Fruit fly (Drosophila melanogaster): ENCODE data around the gene Unc-115a.

Gene Unc-115a

DNA sequence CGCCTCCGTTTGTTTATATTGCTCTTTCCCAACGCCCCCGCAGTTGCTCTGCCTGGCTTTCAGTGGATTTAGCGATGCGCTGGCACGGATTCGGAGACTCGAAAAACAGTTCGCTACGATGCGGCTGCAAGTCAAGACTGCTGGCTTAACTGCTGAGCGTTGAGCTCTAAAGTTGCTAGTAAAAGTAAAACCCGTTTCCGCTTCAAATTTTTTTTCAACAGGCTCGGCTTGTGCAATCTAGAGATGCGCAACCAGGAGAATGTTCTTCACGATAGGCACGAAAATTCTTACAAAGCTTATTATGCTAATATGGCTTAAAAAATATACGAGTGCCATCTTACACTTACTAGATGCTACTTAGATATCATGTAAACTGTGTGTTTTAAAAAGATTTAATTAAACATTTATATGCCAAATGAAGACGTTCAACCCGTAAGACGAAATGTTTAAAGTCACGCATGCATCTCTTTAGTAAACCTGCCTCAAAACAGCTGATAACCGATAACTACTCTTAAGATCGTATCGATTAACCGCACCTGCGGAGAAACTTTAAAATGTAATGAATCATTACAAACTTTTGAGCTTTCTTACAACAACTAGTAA is 42.2 kb upstream of the Unc-115a start, which contains the start of gene CG12948 (continued):
- TF ChIP-seq Blimp-1 (GFP tag; optimal IDR thresholded peaks at IDR 0.05) (peak; percentile 45), net (GFP tag; optimal IDR thresholded peaks at IDR 0.05) (no peak)

DNA sequence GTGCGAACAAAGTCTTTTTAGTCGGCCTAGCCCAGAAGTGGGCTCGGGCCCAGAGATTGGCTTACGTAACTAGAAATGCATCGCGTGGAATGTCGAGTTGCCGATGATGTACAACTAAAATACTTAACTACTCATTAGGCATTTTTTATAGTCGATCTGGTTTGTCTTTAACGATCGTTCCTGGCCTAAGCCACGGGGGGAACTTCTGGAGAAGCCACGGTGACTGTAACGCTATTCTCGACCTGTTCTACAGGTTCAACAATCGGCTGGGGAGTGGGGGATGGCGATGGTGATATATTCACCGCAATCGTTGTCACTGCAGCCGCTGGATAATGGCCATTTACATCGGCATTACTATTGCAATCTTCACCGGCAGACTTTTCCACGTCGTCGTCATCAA is 41.0 kb upstream of the Unc-115a start, which contains the start of gene CG34409:
Gene CG34409 (minus strand): TSS at position 101 of the 400 bp plus-strand sequence.
- TF ChIP-seq Sox14 (GFP tag; optimal IDR thresholded peaks at IDR 0.05) (no peak), CG1621 (tag; optimal IDR thresholded peaks at IDR 0.05) (no peak), Eip78C (GFP tag) (peak; percentile 19), pdm3 (GFP tag; optimal IDR thresholded peaks at IDR 0.05) (no peak)

DNA sequence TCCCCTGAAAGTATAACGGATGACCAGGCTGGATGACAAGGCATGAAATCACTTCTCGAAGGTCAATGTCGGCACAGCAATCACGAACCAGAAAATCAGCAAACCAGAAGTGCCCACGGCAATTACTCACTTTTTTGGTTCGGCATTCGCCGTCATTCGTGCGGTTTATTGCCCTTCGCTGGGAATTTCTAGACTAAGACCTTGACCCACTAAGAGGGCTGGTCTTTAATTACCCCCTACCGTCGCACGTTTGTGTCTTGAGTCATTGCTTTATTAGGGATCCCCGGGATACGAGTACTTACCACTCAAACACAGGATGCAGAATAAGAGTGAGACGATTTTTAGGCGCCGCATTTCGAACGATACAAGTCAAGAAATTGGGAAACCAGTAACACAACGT is 40.2 kb upstream of the Unc-115a start:
- no peak for TF ChIP-seq fd59A (GFP tag; optimal IDR thresholded peaks at IDR 0.05)
- no peak for TF ChIP-seq Hr39 (GFP tag; optimal IDR thresholded peaks at IDR 0.05)
- no peak for TF ChIP-seq lz (GFP tag; optimal IDR thresholded peaks at IDR 0.05)
- TF ChIP-seq CG3032 (tag; optimal IDR thresholded peaks at IDR 0.05): no peak
- no peak for TF ChIP-seq spab (GFP tag; optimal IDR thresholded peaks at IDR 0.05)
- no peak for TF ChIP-seq CG6276 (GFP tag; optimal IDR thresholded peaks at IDR 0.05)
- TF ChIP-seq CG4318 (GFP tag; optimal IDR thresholded peaks at IDR 0.05): no peak
- TF ChIP-seq achi (GFP tag; optimal IDR thresholded peaks at IDR 0.05): no peak
- TF ChIP-seq Sox15 (GFP tag; optimal IDR thresholded peaks at IDR 0.05): no peak
- TF ChIP-seq CG8632 (GFP tag; optimal IDR thresholded peaks at IDR 0.05): no peak
- no peak for TF ChIP-seq CG6163 (GFP tag; IDR thresholded peaks at IDR 0.05)
- no peak for TF ChIP-seq Blimp-1 (GFP tag; optimal IDR thresholded peaks at IDR 0.05)
- TF ChIP-seq Lpt (GFP tag; optimal IDR thresholded peaks at IDR 0.05): no peak

DNA sequence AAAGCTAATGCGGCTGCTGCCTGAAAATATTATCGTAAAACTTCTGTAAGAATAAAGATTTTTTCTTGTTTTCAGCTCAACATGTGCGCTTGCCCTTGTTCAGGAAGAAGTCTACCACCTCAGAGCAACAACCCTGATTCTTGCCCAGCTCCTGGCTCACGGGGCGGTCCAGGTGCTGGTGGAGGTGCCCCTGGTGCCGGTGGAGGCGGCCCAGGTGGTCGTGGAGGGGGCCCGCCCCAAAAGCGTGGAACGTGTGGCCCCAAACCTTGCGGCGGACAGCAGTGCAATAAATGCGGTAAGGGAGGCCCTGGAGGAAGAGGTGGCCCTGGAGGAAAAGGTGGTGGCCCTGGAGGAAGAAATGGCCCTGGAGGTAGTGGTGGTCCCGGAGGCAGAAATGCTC is 38.8 kb upstream of the Unc-115a start:
- no peak for TF ChIP-seq acj6 (GFP tag; optimal IDR thresholded peaks at IDR 0.05)
- TF ChIP-seq Smox (GFP tag; optimal IDR thresholded peaks at IDR 0.05): no peak

DNA sequence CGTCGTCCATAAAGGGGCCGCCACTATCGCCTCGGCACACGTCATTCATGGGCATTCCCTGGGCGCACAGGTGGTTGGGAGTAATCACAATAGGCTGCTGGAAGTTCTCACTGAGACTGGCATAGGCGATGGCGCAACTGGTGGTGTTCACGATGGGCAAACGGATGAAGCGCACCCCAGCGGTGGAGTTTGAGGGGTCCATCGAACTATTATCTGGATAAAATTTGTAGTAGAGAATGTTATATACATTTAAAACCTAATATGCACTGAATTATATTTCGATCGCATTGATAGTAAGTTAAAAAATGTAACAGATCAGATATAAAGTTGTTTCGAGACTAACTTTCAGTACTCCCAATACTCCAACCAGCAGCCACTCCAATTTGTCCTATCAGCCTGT is 38.0 kb upstream of the Unc-115a start, which contains the start of gene CG31415:
Gene CG31415 (plus strand): TSS at position 301 of the 400 bp plus-strand sequence.
- no peak for TF ChIP-seq svp (GFP tag)
- no peak for TF ChIP-seq Ets21C (GFP tag; optimal IDR thresholded peaks at IDR 0.05)
- no peak for TF ChIP-seq esn (GFP tag; optimal IDR thresholded peaks at IDR 0.05)
- no peak for TF ChIP-seq OdsH (GFP tag; optimal IDR thresholded peaks at IDR 0.05)
- TF ChIP-seq vri (GFP tag; optimal IDR thresholded peaks at IDR 0.05): no peak
- no peak for TF ChIP-seq CG16779 (tag; optimal IDR thresholded peaks at IDR 0.05)
- TF ChIP-seq topi (GFP tag; optimal IDR thresholded peaks at IDR 0.05): no peak
- TF ChIP-seq lz (GFP tag; optimal IDR thresholded peaks at IDR 0.05): no peak
- TF ChIP-seq CG6808 (GFP tag; optimal IDR thresholded peaks at IDR 0.05): no peak

DNA sequence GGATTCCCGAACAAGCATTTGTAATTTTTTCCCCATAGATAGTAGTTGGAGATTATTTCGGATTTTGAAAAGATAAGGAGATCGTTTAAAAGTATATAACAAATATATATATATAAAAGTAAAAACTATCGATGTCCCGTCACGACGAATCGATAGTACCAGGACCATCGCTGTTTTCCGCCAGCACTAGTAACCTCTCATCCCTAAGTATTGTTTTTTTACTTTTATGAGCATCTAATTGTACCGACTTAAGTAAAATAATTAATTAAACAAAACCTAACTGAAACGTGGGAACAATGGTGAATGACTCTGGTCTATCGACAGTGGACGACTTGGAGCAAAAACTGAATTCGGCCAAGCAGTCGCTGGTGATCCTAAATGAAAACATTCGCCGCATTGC is 35.5 kb upstream of the Unc-115a start, which contains the start of gene Pnn:
Gene Pnn (plus strand): TSS at position 187 of the 400 bp plus-strand sequence.
- TF ChIP-seq vri (GFP tag; optimal IDR thresholded peaks at IDR 0.05): no peak
- TF ChIP-seq Eip78C (GFP tag): peak; percentile 43

DNA sequence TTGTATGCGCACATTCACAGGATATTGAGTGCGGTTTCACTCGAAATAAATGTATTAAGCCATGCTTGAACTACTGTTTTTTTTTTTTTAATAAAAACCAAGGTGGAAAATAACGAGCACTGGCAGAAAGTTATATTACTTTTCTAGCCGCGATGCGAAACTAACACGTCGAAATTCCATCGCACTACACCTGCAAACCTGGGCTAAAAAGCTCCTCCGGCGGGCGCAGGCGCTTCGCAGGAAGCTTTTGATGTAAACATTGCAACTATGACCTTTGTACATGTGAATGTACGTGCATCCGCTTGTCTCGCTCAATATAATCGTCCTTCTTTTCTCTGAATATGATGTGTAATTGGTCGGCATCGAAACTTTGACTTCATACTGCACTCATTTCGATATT is 34.6 kb upstream of the Unc-115a start, which contains the start of gene side-VII:
Gene side-VII (minus strand): TSS at position 187 of the 400 bp plus-strand sequence.
- TF ChIP-seq CG6163 (GFP tag; IDR thresholded peaks at IDR 0.05) (no peak), CG10669 (GFP tag; optimal IDR thresholded peaks at IDR 0.05) (no peak), eg (GFP tag; IDR thresholded peaks at IDR 0.05) (no peak), CG32006 (GFP tag; optimal IDR thresholded peaks at IDR 0.05) (no peak), Eip75B (GFP tag; optimal IDR thresholded peaks at IDR 0.05) (no peak), fkh (GFP tag; optimal IDR thresholded peaks at IDR 0.05) (no peak), Hr38 (GFP tag; optimal IDR thresholded peaks at IDR 0.05) (no peak), Hr39 (GFP tag; optimal IDR thresholded peaks at IDR 0.05) (no peak)

Data from whole organism, prepupa.